Fruit fly (Drosophila melanogaster) whole organism, wandering third instar larva: ENCODE data around the gene Cyp9f3.
A peak's percentile ranks its signal among the peaks of the same experiment; 100 is the strongest.

ENCODE experiments used
- CG9705 ChIP-seq: fragments of 200-800 bp; sonication (Bioruptor generic); optimal IDR thresholded peaks from 2 replicates; lab custom pipeline; 2018; ENCODE audit warnings: missing biosample characterization, mild to moderate bottlenecking, missing genetic modification characterization
- Rel ChIP-seq, 2 experiments: fragments of 200-800 bp; sonication (Bioruptor generic) in 1 of 2; optimal IDR thresholded peaks; 2 replicates in 1 of 2; 3 replicates in 1 of 2; lab custom pipeline; 2016 to 2019; ENCODE audit warnings: mild to moderate bottlenecking in 2 of 2, missing biosample characterization in 2 of 2, missing genetic modification characterization in 2 of 2, moderate library complexity in 1 of 2
- h ChIP-seq: fragments of 200-800 bp; sonication (Bioruptor generic); optimal IDR thresholded peaks from 3 replicates; lab custom pipeline; 2016; ENCODE audit warnings: missing biosample characterization, mild to moderate bottlenecking, missing genetic modification characterization
- lola ChIP-seq: fragments of >200 bp; optimal IDR thresholded peaks from 2 replicates; lab custom pipeline; 2017; ENCODE audit warnings: missing biosample characterization, missing genetic modification characterization
- psq ChIP-seq: fragments of 200-800 bp; sonication (Bioruptor generic); optimal IDR thresholded peaks from 3 replicates; lab custom pipeline; 2017; ENCODE audit warnings: missing biosample characterization, mild to moderate bottlenecking, missing genetic modification characterization, moderate library complexity
- rgr ChIP-seq: fragments of 200-800 bp; sonication (Bioruptor generic); optimal IDR thresholded peaks from 3 replicates; lab custom pipeline; 2016; ENCODE audit warnings: missing biosample characterization, mild to moderate bottlenecking, missing genetic modification characterization
- sage ChIP-seq: fragments of 200-800 bp; sonication (Bioruptor generic); optimal IDR thresholded peaks from 2 replicates; lab custom pipeline; 2016; ENCODE audit warnings: missing biosample characterization, mild to moderate bottlenecking, missing genetic modification characterization
- usp ChIP-seq: fragments of >200 bp; optimal IDR thresholded peaks from 2 replicates; lab custom pipeline; 2017; ENCODE audit warnings: missing biosample characterization, missing genetic modification characterization

DNA sequence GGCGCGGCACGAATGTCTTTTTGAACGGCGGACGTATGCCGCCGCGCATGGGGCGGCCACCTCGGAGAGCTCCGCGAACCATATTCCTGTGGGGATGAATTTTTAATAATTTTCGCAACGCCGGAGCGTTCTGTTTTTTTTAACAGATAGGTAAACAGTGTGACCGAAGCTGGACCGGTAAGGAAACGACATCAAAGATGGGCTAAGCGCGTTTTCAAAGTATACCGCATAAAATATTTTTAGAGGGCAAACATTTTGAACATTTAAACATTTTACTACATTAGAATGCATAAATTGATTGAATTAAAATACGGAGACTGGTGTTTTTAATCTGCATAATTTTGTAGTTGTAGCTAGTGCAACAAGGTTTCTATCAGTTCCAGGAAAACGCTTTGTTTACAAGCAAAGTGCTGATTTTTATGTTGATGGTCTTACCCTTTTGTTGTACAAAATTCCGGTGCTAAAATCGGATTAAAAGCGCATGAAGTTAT lies 30.4 kb upstream of the Cyp9f3 start, which contains the start of the genes CG5641 and CG5245:
- TF ChIP-seq lola (GFP tag; lab: Kevin White, UChicago) (no peak), psq (no peak), h (no peak), usp (GFP tag; lab: Kevin White, UChicago) (no peak), Rel (GFP tag; optimal IDR thresholded peaks at IDR 0.05; lab: Kevin White, UChicago) (no peak), Rel (tag; optimal IDR thresholded peaks at IDR 0.05; lab: Kevin White, UChicago) (peak; percentile 66), CG9705 (no peak), rgr (no peak), sage (GFP tag; lab: Kevin White, UChicago) (no peak)
